Fruit fly (Drosophila melanogaster) whole organism, pupa: ENCODE data around the gene CG11626.

Experiments used
- CG14655 ChIP-seq: fragments of 200-800 bp; sonication (Bioruptor generic); optimal IDR thresholded peaks from 3 replicates; lab custom pipeline; 2017; ENCODE audit warnings: mild to moderate bottlenecking, missing biosample characterization, missing genetic modification reagents, missing genetic modification characterization
- CG15710 ChIP-seq: fragments of 200-800 bp; sonication (Bioruptor generic); optimal IDR thresholded peaks from 2 replicates; lab custom pipeline; 2018; ENCODE audit warnings: missing biosample characterization, mild to moderate bottlenecking, missing genetic modification characterization, moderate library complexity
- EcR ChIP-seq: fragments of 200-800 bp; sonication (Bioruptor generic); optimal IDR thresholded peaks from 3 replicates; lab custom pipeline; 2019; ENCODE audit warnings: missing biosample characterization, missing genetic modification characterization, mild to moderate bottlenecking, moderate library complexity, missing genetic modification reagents

dm6 chr3R:19425099-19425498 lies 16.4 kb downstream of the CG11626 start, which contains the start of gene CG3517:
- no peak for TF ChIP-seq CG15710 (tag; lab: Kevin White, UChicago)
- TF ChIP-seq EcR (GFP tag; lab: Kevin White, UChicago) = no peak
- TF ChIP-seq CG14655 (GFP tag; lab: Kevin White, UChicago) = no peak
